Fruit fly (Drosophila melanogaster) whole organism, wandering third instar larva: ENCODE results near the gene CG5762.

Experiments used
- CrebA ChIP-seq: fragments of 200-800 bp; sonication (Bioruptor generic); optimal IDR thresholded peaks from 2 replicates; lab custom pipeline; 2016; ENCODE audit warnings: missing biosample characterization, mild to moderate bottlenecking, missing genetic modification characterization, borderline replicate concordance
- Dfd ChIP-seq: fragments of >200 bp; optimal IDR thresholded peaks from 2 replicates; lab custom pipeline; 2017; ENCODE audit warnings: missing biosample characterization, missing genetic modification characterization
- Dif ChIP-seq: fragments of 200-275, 200-300 bp; sonication (Bioruptor generic); optimal IDR thresholded peaks from 2 replicates; lab custom pipeline; 2018; ENCODE audit warnings: missing biosample characterization, missing genetic modification characterization; ENCODE audit not compliant: partially characterized antibody
- GATAd ChIP-seq: sonication (Bioruptor generic); optimal IDR thresholded peaks from 2 replicates; lab custom pipeline; 2016; ENCODE audit warnings: missing biosample characterization, missing genetic modification characterization
- HLH106 ChIP-seq: fragments of 200-800 bp; optimal IDR thresholded peaks from 3 replicates; lab custom pipeline; 2019; ENCODE audit warnings: missing biosample characterization, mild to moderate bottlenecking, missing genetic modification characterization, moderate library complexity
- Hr78 ChIP-seq: fragments of >200 bp; optimal IDR thresholded peaks from 2 replicates; lab custom pipeline; 2017; ENCODE audit warnings: missing biosample characterization, missing genetic modification characterization
- Jra ChIP-seq: sonication (Bioruptor generic); optimal IDR thresholded peaks from 2 replicates; lab custom pipeline; 2016; ENCODE audit warnings: missing biosample characterization, missing genetic modification characterization
- Mio ChIP-seq: sonication (Bioruptor generic); optimal IDR thresholded peaks from 2 replicates; lab custom pipeline; 2016; ENCODE audit warnings: missing biosample characterization, missing genetic modification characterization
- Myc ChIP-seq: fragments of >200 bp; optimal IDR thresholded peaks from 2 replicates; lab custom pipeline; 2017
- N ChIP-seq: fragments of >200 bp; optimal IDR thresholded peaks from 2 replicates; lab custom pipeline; 2018; ENCODE audit warnings: missing biosample characterization, missing external identifiers, missing genetic modification characterization
- OdsH ChIP-seq: fragments of 200-800 bp; sonication (Bioruptor generic); optimal IDR thresholded peaks from 2 replicates; lab custom pipeline; 2016; ENCODE audit warnings: missing biosample characterization, mild to moderate bottlenecking, missing genetic modification characterization
- Sp1 ChIP-seq: fragments of 200-800 bp; sonication (Bioruptor generic); optimal IDR thresholded peaks from 3 replicates; lab custom pipeline; 2019; ENCODE audit warnings: missing biosample characterization, mild to moderate bottlenecking, missing genetic modification characterization, moderate library complexity
- Vsx2 ChIP-seq: fragments of 200-300, 225-300 bp; sonication (Bioruptor generic); optimal IDR thresholded peaks from 2 replicates; lab custom pipeline; 2018; ENCODE audit warnings: missing biosample characterization, missing genetic modification characterization; ENCODE audit not compliant: partially characterized antibody
- br ChIP-seq: fragments of 200-800 bp; sonication (Bioruptor generic); optimal IDR thresholded peaks from 2 replicates; lab custom pipeline; 2016; ENCODE audit warnings: missing biosample characterization, missing genetic modification characterization
- brk ChIP-seq: fragments of 200-800 bp; sonication (Bioruptor generic); optimal IDR thresholded peaks from 2 replicates; lab custom pipeline; 2016; ENCODE audit warnings: missing biosample characterization, mild to moderate bottlenecking, missing genetic modification characterization
- dl ChIP-seq, 2 experiments: fragments of 175-275, 200-275 bp in 1 of 2; fragments of 200-275 bp in 1 of 2; sonication (Bioruptor generic); optimal IDR thresholded peaks; lab custom pipeline; 2018; ENCODE audit warnings: mild to moderate bottlenecking in 2 of 2, missing biosample characterization in 2 of 2, missing genetic modification characterization in 2 of 2, moderate library complexity in 2 of 2; ENCODE audit not compliant: partially characterized antibody in 2 of 2, insufficient read depth in 1 of 2
- dmrt93B ChIP-seq: fragments of 200-800 bp; sonication (Bioruptor generic); optimal IDR thresholded peaks from 2 replicates; lab custom pipeline; 2018; ENCODE audit warnings: missing biosample characterization, mild to moderate bottlenecking, missing genetic modification characterization
- dsf ChIP-seq: sonication (Bioruptor generic); optimal IDR thresholded peaks from 2 replicates; lab custom pipeline; 2016; ENCODE audit warnings: missing biosample characterization, missing genetic modification characterization, borderline replicate concordance
- ey ChIP-seq: fragments of 200-800 bp; sonication (Bioruptor generic); optimal IDR thresholded peaks from 2 replicates; lab custom pipeline; 2016; ENCODE audit warnings: missing biosample characterization, missing genetic modification characterization
- foxo ChIP-seq, 2 experiments: fragments of 200-800 bp; sonication (Bioruptor generic); optimal IDR thresholded peaks; 2 replicates in 1 of 2; 3 replicates in 1 of 2; lab custom pipeline; 2016 to 2017; ENCODE audit warnings: missing biosample characterization in 2 of 2, missing genetic modification characterization in 2 of 2
- fru ChIP-seq: fragments of 200-800 bp; sonication (Bioruptor generic); optimal IDR thresholded peaks from 3 replicates; lab custom pipeline; 2016; ENCODE audit warnings: missing biosample characterization, mild to moderate bottlenecking, missing genetic modification characterization
- h ChIP-seq: fragments of 200-800 bp; sonication (Bioruptor generic); optimal IDR thresholded peaks from 3 replicates; lab custom pipeline; 2016; ENCODE audit warnings: missing biosample characterization, mild to moderate bottlenecking, missing genetic modification characterization
- jim ChIP-seq: fragments of 175-275, 200-325 bp; sonication (Bioruptor generic); optimal IDR thresholded peaks from 2 replicates; lab custom pipeline; 2016; ENCODE audit warnings: missing biosample characterization, mild to moderate bottlenecking, missing genetic modification characterization
- lola ChIP-seq: fragments of >200 bp; optimal IDR thresholded peaks from 2 replicates; lab custom pipeline; 2017; ENCODE audit warnings: missing biosample characterization, missing genetic modification characterization
- pan ChIP-seq: fragments of >200 bp; optimal IDR thresholded peaks from 2 replicates; lab custom pipeline; 2017
- rgr ChIP-seq: fragments of 200-800 bp; sonication (Bioruptor generic); optimal IDR thresholded peaks from 3 replicates; lab custom pipeline; 2016; ENCODE audit warnings: missing biosample characterization, mild to moderate bottlenecking, missing genetic modification characterization
- sage ChIP-seq: fragments of 200-800 bp; sonication (Bioruptor generic); optimal IDR thresholded peaks from 2 replicates; lab custom pipeline; 2016; ENCODE audit warnings: missing biosample characterization, mild to moderate bottlenecking, missing genetic modification characterization
- sv ChIP-seq: fragments of 200-800 bp; sonication (Bioruptor generic); optimal IDR thresholded peaks from 3 replicates; lab custom pipeline; 2016; ENCODE audit warnings: missing biosample characterization, missing genetic modification characterization
- usp ChIP-seq: fragments of >200 bp; optimal IDR thresholded peaks from 2 replicates; lab custom pipeline; 2017; ENCODE audit warnings: missing biosample characterization, missing genetic modification characterization
- woc ChIP-seq: sonication (Bioruptor generic); optimal IDR thresholded peaks from 2 replicates; lab custom pipeline; 2016; ENCODE audit warnings: missing biosample characterization, mild to moderate bottlenecking, missing genetic modification characterization

CG5762 gene

dm6 chr3R:24376565-24376964, 15.1 kb upstream of the CG5762 start, which contains the start of gene CG33342:
TSS of gene CG33342 (plus strand) at chr3R:24376865.
- TF ChIP-seq Dif (GFP tag; lab: Kevin White, UChicago) (no peak), jim (GFP tag; lab: Kevin White, UChicago) (no peak), N (GFP tag; lab: Kevin White, UChicago) (no peak), dl (GFP tag; optimal IDR thresholded peaks at IDR 0.05; lab: Kevin White, UChicago; ENCODE audit: insufficient read depth in 1 of 2, partially characterized antibody in 2 of 2) (no peak), sv (no peak), Sp1 (GFP tag; lab: Kevin White, UChicago) (no peak), usp (no peak), h (no peak), GATAd (GFP tag; lab: Kevin White, UChicago) (no peak), Dfd (GFP tag; lab: Kevin White, UChicago) (no peak), fru (GFP tag; lab: Kevin White, UChicago) (no peak), brk (no peak), Hr78 (GFP tag; lab: Kevin White, UChicago) (no peak), Mio (GFP tag; lab: Kevin White, UChicago) (no peak), Vsx2 (no peak), pan (lab: Kevin White, UChicago) (no peak), OdsH (GFP tag; lab: Kevin White, UChicago) (no peak), woc (GFP tag; lab: Kevin White, UChicago) (no peak), lola (GFP tag; lab: Kevin White, UChicago) (no peak), rgr (no peak)

- TF ChIP-seq HLH106 (tag; lab: Kevin White, UChicago) (no peak), Jra (GFP tag; lab: Kevin White, UChicago) (no peak), sage (GFP tag; lab: Kevin White, UChicago) (no peak), CrebA (GFP tag; lab: Kevin White, UChicago) (no peak), Myc (no peak), woc (GFP tag; lab: Kevin White, UChicago) (no peak), lola (GFP tag; lab: Kevin White, UChicago) (no peak), pan (lab: Kevin White, UChicago) (no peak), Dfd (GFP tag; lab: Kevin White, UChicago) (no peak), dl (GFP tag; optimal IDR thresholded peaks at IDR 0.05; lab: Kevin White, UChicago; ENCODE audit: insufficient read depth in 1 of 2, partially characterized antibody in 2 of 2) (no peak)
Observed at dm6 chr3R:24375561-24375960, 14.1 kb upstream of the CG5762 start, which contains the start of gene CG17781. TSS of gene CG17781 (minus strand) at chr3R:24375661.

- no peak for TF ChIP-seq brk
- TF ChIP-seq Jra (GFP tag; lab: Kevin White, UChicago): no peak
- no peak for TF ChIP-seq N (GFP tag; lab: Kevin White, UChicago)
- TF ChIP-seq Vsx2: no peak
- no peak for TF ChIP-seq pan (lab: Kevin White, UChicago)
- no peak for TF ChIP-seq dmrt93B (GFP tag; lab: Kevin White, UChicago)
- TF ChIP-seq dsf (GFP tag; lab: Kevin White, UChicago): no peak
- TF ChIP-seq GATAd (GFP tag; lab: Kevin White, UChicago): no peak
- TF ChIP-seq Dif (GFP tag; lab: Kevin White, UChicago): no peak
- TF ChIP-seq dl (GFP tag; optimal IDR thresholded peaks at IDR 0.05; lab: Kevin White, UChicago; ENCODE audit: insufficient read depth in 1 of 2, partially characterized antibody in 2 of 2): no peak
- TF ChIP-seq jim (GFP tag; lab: Kevin White, UChicago): no peak
- TF ChIP-seq Mio (GFP tag; lab: Kevin White, UChicago): no peak
- TF ChIP-seq, all 38 proteins: peak for 0
Observed at dm6 chr3R:24372662-24373061, 11.2 kb upstream of the CG5762 start, which contains the start of gene CG17782. TSS of gene CG17782 (minus strand) at chr3R:24372762.

dm6 chr3R:24369268-24369667, 7.8 kb upstream of the CG5762 start, which contains the start of gene CG13614:
TSS of gene CG13614 (plus strand) at chr3R:24369568.
- no peak for TF ChIP-seq sv
- TF ChIP-seq Mio (GFP tag; lab: Kevin White, UChicago): no peak
- no peak for TF ChIP-seq br (GFP tag; lab: Kevin White, UChicago)
- no peak for TF ChIP-seq dsf (GFP tag; lab: Kevin White, UChicago)
- TF ChIP-seq Vsx2: no peak
- TF ChIP-seq foxo (GFP tag; optimal IDR thresholded peaks at IDR 0.05; lab: Kevin White, UChicago): no peak
- TF ChIP-seq ey (GFP tag; lab: Kevin White, UChicago): no peak
- no peak for TF ChIP-seq HLH106 (tag; lab: Kevin White, UChicago)
- TF ChIP-seq woc (GFP tag; lab: Kevin White, UChicago): no peak
- no peak for TF ChIP-seq lola (GFP tag; lab: Kevin White, UChicago)
- no peak for TF ChIP-seq pan (lab: Kevin White, UChicago)
